Worm (Caenorhabditis elegans) whole organism, early embryonic: ENCODE measurements around the gene M70.2.

ENCODE experiments used
- F13C5.2 ChIP-seq: sonication (generic microtip); optimal IDR thresholded peaks from 2 replicates; lab custom pipeline; 2017; ENCODE audit warnings: mild to moderate bottlenecking, missing genetic modification characterization, inconsistent platforms, missing compliant biosample characterization
- ama-1 ChIP-seq: fragments of 150-350 bp; optimal IDR thresholded peaks from 2 replicates; lab custom pipeline; 2014
- hmg-4 ChIP-seq: fragments of 200-800 bp; sonication (Bioruptor generic); optimal IDR thresholded peaks from 2 replicates; lab custom pipeline; 2018; ENCODE audit warnings: mild to moderate bottlenecking, missing genetic modification characterization, missing compliant biosample characterization
- hnd-1 ChIP-seq: sonication (generic microtip); optimal IDR thresholded peaks from 2 replicates; lab custom pipeline; 2016; ENCODE audit warnings: missing genetic modification characterization, missing compliant biosample characterization
- scrt-1 ChIP-seq: fragments of 200-800 bp; sonication (Bioruptor generic); IDR thresholded peaks from 2 replicates; pipeline ENCODE4 v1.3.6; 2022; ENCODE audit warnings: missing genetic modification characterization, missing compliant biosample characterization
- tbx-37 ChIP-seq: fragments of 200-800 bp; sonication (Bioruptor generic); conservative IDR thresholded peaks from 2 replicates; pipeline ENCODE4 v1.3.6; 2022; ENCODE audit warnings: missing genetic modification reagents, missing genetic modification characterization, missing compliant biosample characterization

DNA sequence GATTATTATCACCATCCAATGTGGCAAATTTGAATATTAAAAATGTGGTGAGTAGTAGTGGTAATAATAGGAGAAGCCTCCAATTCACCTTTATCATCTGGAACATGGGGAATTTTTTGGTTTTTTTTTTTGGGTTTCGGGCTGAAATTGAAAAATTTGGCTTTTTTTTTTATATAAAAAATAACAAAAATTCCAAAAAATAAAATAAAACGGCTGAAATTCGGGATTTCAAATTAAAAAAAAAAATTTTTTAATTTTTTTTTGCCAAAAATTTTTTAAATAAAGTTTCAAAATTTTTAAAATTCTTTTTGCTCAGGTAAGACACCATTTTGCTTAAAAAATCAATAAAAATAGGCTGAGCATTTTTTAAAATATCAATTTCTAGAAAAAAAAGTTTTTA is 20.7 kb downstream of the M70.2 start, which contains the start of gene famp-1:
- TF ChIP-seq scrt-1, result no peak
- no peak for TF ChIP-seq ama-1 (lab: Kevin White, UChicago)
- TF ChIP-seq hnd-1 (tag; lab: Kevin White, UChicago), result no peak
- TF ChIP-seq tbx-37 (GFP tag; lab: Robert Waterston, UW), result no peak
- no peak for TF ChIP-seq hmg-4
- no peak for TF ChIP-seq F13C5.2 (tag; lab: Kevin White, UChicago)
